Fruit fly (Drosophila melanogaster) whole organism, pupa: Measurements from ENCODE around the gene CG4553.

Experiments
- CG10348 ChIP-seq: fragments of 200-800 bp; sonication (Bioruptor generic); IDR thresholded peaks from 2 replicates; pipeline ENCODE4 v1.3.6; 2022; ENCODE audit warnings: missing biosample characterization, missing genetic modification characterization
- CG12605 ChIP-seq: fragments of 200-800 bp; sonication (Bioruptor generic); IDR thresholded peaks from 2 replicates; pipeline ENCODE4 v1.3.6; 2022; ENCODE audit warnings: missing biosample characterization, missing genetic modification characterization
- CG13204 ChIP-seq: fragments of 200-800 bp; sonication (Bioruptor generic); optimal IDR thresholded peaks from 2 replicates; lab custom pipeline; 2018; ENCODE audit warnings: missing biosample characterization, mild to moderate bottlenecking, missing genetic modification characterization, moderate library complexity
- CG14655 ChIP-seq: fragments of 200-800 bp; sonication (Bioruptor generic); optimal IDR thresholded peaks from 3 replicates; lab custom pipeline; 2017; ENCODE audit warnings: mild to moderate bottlenecking, missing biosample characterization, missing genetic modification reagents, missing genetic modification characterization
- CG15710 ChIP-seq: fragments of 200-800 bp; sonication (Bioruptor generic); optimal IDR thresholded peaks from 2 replicates; lab custom pipeline; 2018; ENCODE audit warnings: missing biosample characterization, mild to moderate bottlenecking, missing genetic modification characterization, moderate library complexity
- CG17806 ChIP-seq: fragments of 200-800 bp; sonication (Bioruptor generic); optimal IDR thresholded peaks from 2 replicates; lab custom pipeline; 2018; ENCODE audit warnings: missing biosample characterization, mild to moderate bottlenecking, missing genetic modification characterization, moderate library complexity
- CG32121 ChIP-seq: fragments of 200-800 bp; sonication (Bioruptor generic); IDR thresholded peaks from 2 replicates; pipeline ENCODE4 v1.3.6; 2022; ENCODE audit warnings: missing biosample characterization, missing genetic modification characterization
- CG34367 ChIP-seq: fragments of 200-800 bp; sonication (Bioruptor generic); optimal IDR thresholded peaks from 2 replicates; lab custom pipeline; 2018; ENCODE audit warnings: missing biosample characterization, mild to moderate bottlenecking, missing genetic modification characterization
- CG4496 ChIP-seq: fragments of 200-800 bp; sonication (Bioruptor generic); IDR thresholded peaks from 3 replicates; pipeline ENCODE4 v1.3.6; 2022; ENCODE audit warnings: missing biosample characterization, missing genetic modification characterization
- CG8159 ChIP-seq: fragments of 200-800 bp; sonication (Bioruptor generic); optimal IDR thresholded peaks from 3 replicates; lab custom pipeline; 2018; ENCODE audit warnings: missing biosample characterization, mild to moderate bottlenecking, missing genetic modification characterization, moderate library complexity
- CG8301 ChIP-seq: fragments of 200-800 bp; sonication (Bioruptor generic); optimal IDR thresholded peaks from 2 replicates; lab custom pipeline; 2018; ENCODE audit warnings: missing biosample characterization, mild to moderate bottlenecking, missing genetic modification characterization
- CG9948 ChIP-seq: fragments of 200-800 bp; sonication (Bioruptor generic); optimal IDR thresholded peaks from 2 replicates; lab custom pipeline; 2018; ENCODE audit warnings: missing biosample characterization, mild to moderate bottlenecking, missing genetic modification characterization, moderate library complexity
- D1 ChIP-seq: fragments of 200-800 bp; sonication (Bioruptor generic); optimal IDR thresholded peaks from 2 replicates; lab custom pipeline; 2018; ENCODE audit warnings: missing biosample characterization, mild to moderate bottlenecking, missing genetic modification characterization, moderate library complexity
- EcR ChIP-seq: fragments of 200-800 bp; sonication (Bioruptor generic); optimal IDR thresholded peaks from 3 replicates; lab custom pipeline; 2019; ENCODE audit warnings: missing biosample characterization, missing genetic modification characterization, mild to moderate bottlenecking, moderate library complexity, missing genetic modification reagents
- Ets98B ChIP-seq: fragments of 200-800 bp; sonication (Bioruptor generic); IDR thresholded peaks from 2 replicates; pipeline ENCODE4 v1.3.6; 2022; ENCODE audit warnings: missing biosample characterization, missing genetic modification characterization
- Pif1A ChIP-seq: fragments of 200-800 bp; sonication (Bioruptor generic); optimal IDR thresholded peaks from 3 replicates; lab custom pipeline; 2016; ENCODE audit warnings: missing biosample characterization, missing genetic modification characterization
- Pif1B ChIP-seq: fragments of 200-800 bp; sonication (Bioruptor generic); optimal IDR thresholded peaks from 3 replicates; lab custom pipeline; 2016; ENCODE audit warnings: missing biosample characterization, missing genetic modification characterization
- Snoo ChIP-seq: fragments of 200-800 bp; sonication (Bioruptor generic); optimal IDR thresholded peaks from 3 replicates; lab custom pipeline; 2017; ENCODE audit warnings: missing biosample characterization, mild to moderate bottlenecking, missing genetic modification characterization, inconsistent platforms
- fd96Ca ChIP-seq: fragments of 200-800 bp; sonication (Bioruptor generic); IDR thresholded peaks from 3 replicates; pipeline ENCODE4 v1.3.6; 2022; ENCODE audit warnings: missing biosample characterization, missing genetic modification characterization
- gl ChIP-seq: fragments of 200-800 bp; sonication (Bioruptor generic); optimal IDR thresholded peaks from 2 replicates; lab custom pipeline; 2018; ENCODE audit warnings: missing biosample characterization, mild to moderate bottlenecking, missing genetic modification characterization
- rn ChIP-seq: fragments of 200-800 bp; sonication (Bioruptor generic); IDR thresholded peaks from 2 replicates; pipeline ENCODE4 v1.3.6; 2022; ENCODE audit warnings: missing biosample characterization, missing genetic modification characterization

Gene CG4553

DNA sequence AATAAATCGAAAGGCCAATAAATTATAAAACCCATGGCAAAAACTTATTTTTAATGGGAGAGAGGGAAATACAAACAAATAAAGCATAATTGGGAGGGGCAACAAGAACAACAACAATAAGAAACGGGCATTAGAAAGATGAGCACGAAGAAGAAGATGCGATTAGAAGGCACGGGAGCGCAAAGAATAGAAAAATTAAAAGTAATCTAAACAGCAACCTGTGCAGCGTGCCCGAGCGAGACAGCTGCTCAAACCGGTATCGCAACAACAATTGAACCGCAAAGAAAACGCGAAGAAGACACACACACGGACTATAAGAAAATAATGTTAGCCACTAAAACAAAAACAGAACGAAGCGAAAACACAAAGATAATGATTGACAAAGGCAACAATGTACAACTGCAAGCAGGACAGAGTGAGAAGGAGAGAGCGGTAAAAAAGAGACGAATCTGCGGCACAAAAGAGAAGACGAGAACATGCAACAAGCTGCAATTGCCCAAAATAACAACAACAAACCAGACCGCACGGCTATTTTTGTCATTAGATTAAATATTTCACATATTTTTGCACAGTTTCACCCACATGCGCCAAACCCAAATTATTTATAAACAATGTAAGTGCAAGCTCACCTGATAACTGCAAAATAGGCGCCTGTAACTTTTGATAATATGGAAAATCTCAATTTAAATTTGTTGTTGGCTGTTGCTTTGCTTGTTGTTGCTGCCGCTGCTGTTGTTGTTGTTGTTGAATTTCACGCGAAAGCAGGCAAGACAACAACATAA lies 4.7 kb downstream of the CG4553 start:
- TF ChIP-seq CG32121 (GFP tag; lab: Robert Waterston, UW) (peak; percentile 33; the same call in 1 of the 2 replicates), CG8159 (tag; lab: Kevin White, UChicago) (no peak)

DNA sequence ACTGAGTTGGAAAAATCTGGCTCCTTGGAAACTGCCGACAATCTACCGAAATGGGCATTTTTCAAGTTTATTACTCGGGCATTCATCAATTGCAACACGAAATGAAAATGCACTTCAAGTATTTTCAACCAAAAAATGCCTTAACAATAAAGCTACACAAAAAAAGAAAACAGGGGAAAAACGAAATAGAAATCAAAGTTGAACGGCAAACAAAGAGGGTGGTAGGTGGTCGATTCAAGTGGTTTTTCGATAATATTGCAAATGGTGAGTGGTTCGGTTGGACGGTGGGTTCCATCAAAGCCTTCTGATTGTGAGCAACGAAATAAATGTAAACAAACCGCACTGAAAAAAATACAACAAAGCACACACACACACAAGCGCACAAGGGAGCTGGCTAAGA lies 10.5 kb downstream of the CG4553 start:
- TF ChIP-seq rn (GFP tag; lab: Robert Waterston, UW) (no peak), CG4496 (GFP tag; lab: Robert Waterston, UW) (no peak), gl (tag; lab: Kevin White, UChicago) (no peak), Pif1A (GFP tag; lab: Kevin White, UChicago) (no peak), CG17806 (tag; lab: Kevin White, UChicago) (no peak), D1 (tag; lab: Kevin White, UChicago) (no peak), Snoo (tag; lab: Kevin White, UChicago) (no peak)

DNA sequence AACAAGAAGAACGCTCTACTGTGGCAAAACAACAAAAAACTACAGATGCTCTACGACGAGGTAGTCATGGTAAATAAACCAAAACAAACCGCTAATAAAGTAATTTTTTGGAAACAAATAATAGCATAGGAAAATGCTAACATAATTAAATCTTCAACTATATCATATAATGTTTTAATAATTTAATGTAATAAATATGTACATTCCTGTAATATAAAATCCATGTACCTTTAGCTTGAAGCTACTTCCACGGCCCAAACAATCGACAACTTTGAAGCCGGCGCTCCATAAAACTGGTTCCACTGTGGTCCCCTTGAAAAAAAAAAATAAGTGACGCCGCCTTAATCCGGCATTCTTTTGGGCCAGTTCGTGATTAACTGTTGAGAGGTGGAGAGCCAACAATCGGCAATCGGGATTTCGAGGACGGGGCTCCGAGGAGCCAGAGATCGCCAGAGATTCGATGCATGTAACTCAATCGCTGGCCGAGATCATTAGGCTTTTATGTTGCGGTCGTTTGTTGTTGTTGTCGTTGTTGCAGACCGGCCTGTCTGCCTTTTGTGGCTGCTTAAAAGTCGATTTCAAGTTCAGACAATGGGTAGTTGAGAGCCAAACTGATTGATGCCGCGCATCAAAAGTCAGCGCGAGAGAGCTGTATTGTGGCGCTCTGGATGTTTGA lies 13.9 kb downstream of the CG4553 start:
- peak; percentile 87 for TF ChIP-seq CG8301 (tag; lab: Kevin White, UChicago)
- peak; percentile 83 for TF ChIP-seq D1 (tag; lab: Kevin White, UChicago)
- peak; percentile 87 for TF ChIP-seq Snoo (tag; lab: Kevin White, UChicago)
- TF ChIP-seq CG34367 = peak; percentile 88
- peak; percentile 81 for TF ChIP-seq gl (tag; lab: Kevin White, UChicago)
- peak; percentile 60 for TF ChIP-seq EcR (GFP tag; lab: Kevin White, UChicago)
- TF ChIP-seq Ets98B (GFP tag; lab: Robert Waterston, UW) = peak; percentile 76
- TF ChIP-seq rn (GFP tag; lab: Robert Waterston, UW) = peak; percentile 79
- peak; percentile 68; the same call in 2 of the 3 replicates for TF ChIP-seq CG4496 (GFP tag; lab: Robert Waterston, UW)
- TF ChIP-seq CG15710 (tag; lab: Kevin White, UChicago) = peak; percentile 96
- TF ChIP-seq CG13204 = peak; percentile 86
- TF ChIP-seq CG10348 (GFP tag; lab: Robert Waterston, UW) = no peak
- TF ChIP-seq CG9948 (tag; lab: Kevin White, UChicago) = peak; percentile 92
- peak; percentile 77 for TF ChIP-seq CG32121 (GFP tag; lab: Robert Waterston, UW)
- peak; percentile 90 for TF ChIP-seq CG14655 (GFP tag; lab: Kevin White, UChicago)
- peak; percentile 96 for TF ChIP-seq CG8159 (tag; lab: Kevin White, UChicago)
- TF ChIP-seq Pif1A (GFP tag; lab: Kevin White, UChicago) = peak; percentile 83
- peak; percentile 70 for TF ChIP-seq CG12605
- peak; percentile 93 for TF ChIP-seq CG17806 (tag; lab: Kevin White, UChicago)
- peak; percentile 94 for TF ChIP-seq Pif1B (GFP tag; lab: Kevin White, UChicago)
- TF ChIP-seq fd96Ca = peak; percentile 49; the same call in 1 of the 3 replicates

DNA sequence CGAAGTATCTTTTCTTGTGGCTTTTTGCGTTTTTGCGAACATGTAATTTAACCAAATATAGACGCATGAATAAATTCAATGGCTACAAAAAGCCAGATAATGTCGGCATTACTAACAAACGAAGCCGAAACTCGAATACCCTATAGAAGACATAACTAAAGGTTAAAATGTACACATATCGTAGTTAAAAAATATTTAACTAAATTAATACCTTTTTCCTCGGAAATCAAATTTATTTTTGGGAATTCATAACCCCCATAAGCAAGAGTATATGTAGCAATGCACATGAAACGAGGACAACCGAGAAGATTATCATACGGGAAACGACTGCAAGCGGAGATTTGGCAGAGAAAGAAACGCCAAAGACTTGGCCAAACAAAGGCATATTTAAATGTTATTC lies 15.0 kb downstream of the CG4553 start:
- TF ChIP-seq CG13204 (no peak), CG8159 (tag; lab: Kevin White, UChicago) (peak; percentile 51), Pif1A (GFP tag; lab: Kevin White, UChicago) (peak; percentile 39), CG17806 (tag; lab: Kevin White, UChicago) (peak; percentile 62), CG34367 (peak; percentile 25), CG12605 (peak; percentile 46; the same call in 1 of the 2 replicates), EcR (GFP tag; lab: Kevin White, UChicago) (no peak), rn (GFP tag; lab: Robert Waterston, UW) (no peak), Ets98B (GFP tag; lab: Robert Waterston, UW) (0 out of 2 replicates have a peak, but pooled peaks have one; percentile 7), CG4496 (GFP tag; lab: Robert Waterston, UW) (peak; percentile 68), CG10348 (GFP tag; lab: Robert Waterston, UW) (no peak), Snoo (tag; lab: Kevin White, UChicago) (no peak), D1 (tag; lab: Kevin White, UChicago) (peak; percentile 61), gl (tag; lab: Kevin White, UChicago) (no peak), CG8301 (tag; lab: Kevin White, UChicago) (peak; percentile 68), CG14655 (GFP tag; lab: Kevin White, UChicago) (peak; percentile 64), fd96Ca (no peak), CG32121 (GFP tag; lab: Robert Waterston, UW) (peak; percentile 35; the same call in 1 of the 2 replicates), CG15710 (tag; lab: Kevin White, UChicago) (peak; percentile 56), CG9948 (tag; lab: Kevin White, UChicago) (peak; percentile 59), Pif1B (GFP tag; lab: Kevin White, UChicago) (peak; percentile 50)

DNA sequence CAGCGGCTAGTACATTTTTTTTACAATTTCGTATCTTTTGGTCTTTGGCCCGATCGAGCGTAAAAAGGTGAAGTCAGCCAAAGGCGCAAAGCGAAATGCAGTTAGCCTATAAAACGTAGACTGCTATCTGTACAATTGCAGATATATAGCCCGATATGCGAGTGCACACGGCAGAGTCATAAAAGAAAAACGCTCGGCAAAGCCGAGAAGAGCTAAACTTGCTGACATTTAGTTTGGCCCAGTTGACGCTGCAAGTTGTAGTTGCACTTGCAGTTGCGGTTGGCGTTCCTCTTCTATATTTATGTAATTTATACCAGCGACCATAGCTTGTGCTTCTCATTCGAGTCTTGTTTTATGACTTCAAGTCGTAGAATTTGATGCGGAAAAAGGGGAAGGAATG lies 16.1 kb downstream of the CG4553 start:
- TF ChIP-seq CG15710 (tag; lab: Kevin White, UChicago) (no peak), CG32121 (GFP tag; lab: Robert Waterston, UW) (no peak), CG4496 (GFP tag; lab: Robert Waterston, UW) (peak; percentile 67; the same call in 2 of the 3 replicates), CG34367 (no peak), CG9948 (tag; lab: Kevin White, UChicago) (no peak)
